Fruit fly (Drosophila melanogaster): ENCODE measurements around the gene Mrp4.

Mrp4 gene

DNA sequence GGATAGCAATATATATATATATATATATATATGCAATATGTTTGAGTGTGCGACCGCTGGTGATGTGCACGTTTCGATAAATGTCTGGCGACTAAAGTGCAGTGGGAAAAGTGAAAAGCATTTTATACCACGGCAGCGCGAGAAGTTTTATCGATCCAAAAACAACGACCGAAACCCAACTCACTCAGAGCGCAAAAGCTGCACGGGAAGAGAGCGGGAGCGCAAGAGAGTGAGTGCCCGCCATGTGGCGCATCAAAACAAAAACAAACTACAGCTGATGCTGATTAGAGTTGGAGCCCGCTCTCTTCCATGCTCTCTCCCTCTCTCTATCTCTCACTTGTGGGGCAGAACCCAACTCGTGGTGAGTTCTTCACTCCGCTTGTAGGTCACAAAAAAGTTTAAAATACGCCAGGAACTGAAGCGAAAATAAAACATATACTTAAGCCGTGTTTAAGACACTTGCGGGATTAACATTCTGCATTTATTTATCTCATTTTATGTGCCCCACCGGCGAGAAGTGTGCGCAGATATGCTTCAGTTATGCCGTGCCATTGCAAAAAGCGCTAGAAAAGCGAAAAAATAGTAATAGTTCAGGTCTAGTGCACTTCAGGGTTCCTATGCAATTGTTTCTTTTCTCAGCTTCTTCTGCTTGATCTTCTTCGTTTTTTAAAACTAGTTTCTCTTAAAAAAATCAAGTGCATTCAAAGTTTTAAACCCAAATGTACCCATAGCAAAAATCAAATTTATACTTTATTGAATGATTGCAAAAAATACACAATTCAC lies 35.8 kb downstream of the Mrp4 start (continued):
- TF ChIP-seq Oaz (GFP tag; IDR thresholded peaks at IDR 0.05) (no peak), Blimp-1 (GFP tag; optimal IDR thresholded peaks at IDR 0.05) (peak; percentile 29), Ssrp (tag; optimal IDR thresholded peaks at IDR 0.05) (no peak), grn (GFP tag; optimal IDR thresholded peaks at IDR 0.05) (no peak), lola (GFP tag; optimal IDR thresholded peaks at IDR 0.05) (no peak), otp (GFP tag; IDR thresholded peaks at IDR 0.05) (no peak), CG10979 (tag; optimal IDR thresholded peaks at IDR 0.05) (no peak), ci (GFP tag; IDR thresholded peaks at IDR 0.05) (peak; percentile 16; the same call in 1 of the 3 replicates), Fer1 (GFP tag; optimal IDR thresholded peaks at IDR 0.05) (no peak), sens (GFP tag) (peak; percentile 60), Hsf (GFP tag; optimal IDR thresholded peaks at IDR 0.05) (no peak), CG12219 (GFP tag; optimal IDR thresholded peaks at IDR 0.05) (no peak), CG9876 (GFP tag; optimal IDR thresholded peaks at IDR 0.05) (no peak), caup (GFP tag; optimal IDR thresholded peaks at IDR 0.05; ENCODE audit: severe bottlenecking) (no peak), gem (tag; optimal IDR thresholded peaks at IDR 0.05) (no peak), gro (GFP tag; optimal IDR thresholded peaks at IDR 0.05) (no peak), CG17186 (GFP tag; optimal IDR thresholded peaks at IDR 0.05) (no peak), prd (optimal IDR thresholded peaks at IDR 0.05) (no peak), prd (GFP tag; IDR thresholded peaks at IDR 0.05) (no peak), CG3726 (GFP tag; IDR thresholded peaks at IDR 0.05) (no peak), CG33213 (GFP tag; optimal IDR thresholded peaks at IDR 0.05) (no peak), shn (GFP tag; optimal IDR thresholded peaks at IDR 0.05) (no peak), CG1603 (tag; optimal IDR thresholded peaks at IDR 0.05) (no peak), CG11398 (GFP tag; optimal IDR thresholded peaks at IDR 0.05) (no peak), ken (GFP tag; IDR thresholded peaks at IDR 0.05) (no peak), CG18764 (GFP tag; optimal IDR thresholded peaks at IDR 0.05) (no peak), Med (GFP tag) (peak; percentile 60), CG9932 (GFP tag; IDR thresholded peaks at IDR 0.05) (no peak), mirr (GFP tag; optimal IDR thresholded peaks at IDR 0.05) (no peak), gsb (GFP tag; IDR thresholded peaks at IDR 0.05) (no peak), Hmx (GFP tag; optimal IDR thresholded peaks at IDR 0.05) (no peak), CG42726 (GFP tag; IDR thresholded peaks at IDR 0.05; ENCODE audit: partially characterized antibody) (no peak), CG6683 (GFP tag; optimal IDR thresholded peaks at IDR 0.05) (no peak), phol (tag; optimal IDR thresholded peaks at IDR 0.05) (no peak), CG4360 (GFP tag; IDR thresholded peaks at IDR 0.05) (peak; percentile 50), H15 (GFP tag; IDR thresholded peaks at IDR 0.05) (no peak), croc (GFP tag; conservative IDR thresholded peaks at IDR 0.05) (no peak), unc-4 (GFP tag; IDR thresholded peaks at IDR 0.05; ENCODE audit: partially characterized antibody) (peak; percentile 59), Nf-YB (GFP tag; optimal IDR thresholded peaks at IDR 0.05) (no peak), CG7786 (GFP tag; optimal IDR thresholded peaks at IDR 0.05) (no peak), gt (GFP tag; IDR thresholded peaks at IDR 0.05) (no peak), CG34376 (GFP tag; optimal IDR thresholded peaks at IDR 0.05) (no peak), knrl (GFP tag; IDR thresholded peaks at IDR 0.05; ENCODE audit: partially characterized antibody) (no peak), cwo (GFP tag; optimal IDR thresholded peaks at IDR 0.05) (no peak), CG2712 (tag; optimal IDR thresholded peaks at IDR 0.05) (no peak), CG17802 (tag; optimal IDR thresholded peaks at IDR 0.05) (no peak), CG4328 (GFP tag; optimal IDR thresholded peaks at IDR 0.05) (no peak), Bteb2 (GFP tag; optimal IDR thresholded peaks at IDR 0.05) (no peak), lab (GFP tag; optimal IDR thresholded peaks at IDR 0.05) (no peak), nerfin-2 (GFP tag; IDR thresholded peaks at IDR 0.05; ENCODE audit: partially characterized antibody) (no peak)
